Worm (Caenorhabditis elegans) whole organism, late embryonic: Measurements from ENCODE around the gene K11H12.10.

Experiments used
- C38D4.7 ChIP-seq: fragments of 200-800 bp; sonication (Bioruptor generic); optimal IDR thresholded peaks from 2 replicates; lab custom pipeline; 2018; ENCODE audit warnings: mild to moderate bottlenecking, missing genetic modification characterization, moderate library complexity, missing compliant biosample characterization
- K02D7.2 ChIP-seq: sonication (generic microtip); optimal IDR thresholded peaks from 2 replicates; lab custom pipeline; 2017; ENCODE audit warnings: mild to moderate bottlenecking, missing genetic modification characterization, missing compliant biosample characterization
- T23F11.4 ChIP-seq: fragments of 200-800 bp; sonication (Bioruptor generic); optimal IDR thresholded peaks from 2 replicates; lab custom pipeline; 2018; ENCODE audit warnings: mild to moderate bottlenecking, missing genetic modification characterization, missing compliant biosample characterization
- Y22D7AL.16 ChIP-seq: sonication (generic microtip); optimal IDR thresholded peaks from 2 replicates; lab custom pipeline; 2016; ENCODE audit warnings: missing genetic modification characterization, missing compliant biosample characterization
- ama-1 ChIP-seq: fragments of 150-350 bp; optimal IDR thresholded peaks from 2 replicates; lab custom pipeline; 2014
- ceh-19 ChIP-seq: fragments of 200-800 bp; sonication (Bioruptor generic); optimal IDR thresholded peaks from 2 replicates; lab custom pipeline; 2018; ENCODE audit warnings: mild to moderate bottlenecking, missing genetic modification characterization, missing compliant biosample characterization
- ceh-22 ChIP-seq: sonication (generic microtip); optimal IDR thresholded peaks from 2 replicates; lab custom pipeline; 2017; ENCODE audit warnings: missing biosample characterization, missing genetic modification characterization
- ceh-31 ChIP-seq: sonication (generic microtip); optimal IDR thresholded peaks from 2 replicates; lab custom pipeline; 2016; ENCODE audit warnings: missing genetic modification characterization, missing compliant biosample characterization
- ceh-45 ChIP-seq: fragments of 200-800 bp; sonication (Bioruptor generic); IDR thresholded peaks from 2 replicates; pipeline ENCODE4 v1.3.6; 2022; ENCODE audit warnings: missing genetic modification reagents, missing genetic modification characterization, missing compliant biosample characterization
- ceh-48 ChIP-seq: sonication (generic microtip); optimal IDR thresholded peaks from 2 replicates; lab custom pipeline; 2016; ENCODE audit warnings: missing genetic modification characterization, inconsistent platforms, missing compliant biosample characterization
- ceh-6 ChIP-seq: fragments of 200-800 bp; sonication (Bioruptor generic); optimal IDR thresholded peaks from 2 replicates; lab custom pipeline; 2018; ENCODE audit warnings: mild to moderate bottlenecking, missing genetic modification characterization, missing compliant biosample characterization
- ceh-9 ChIP-seq: sonication (generic microtip); optimal IDR thresholded peaks from 2 replicates; lab custom pipeline; 2016; ENCODE audit warnings: mild to moderate bottlenecking, missing genetic modification characterization, inconsistent platforms, missing compliant biosample characterization
- dmd-4 ChIP-seq: sonication (generic microtip); optimal IDR thresholded peaks from 2 replicates; lab custom pipeline; 2016; ENCODE audit warnings: borderline replicate concordance, missing genetic modification characterization, missing compliant biosample characterization
- dve-1 ChIP-seq: sonication (generic microtip); optimal IDR thresholded peaks from 2 replicates; lab custom pipeline; 2017; ENCODE audit warnings: antibody characterized with exemption, mild to moderate bottlenecking, missing genetic modification characterization, missing compliant biosample characterization
- elt-2 ChIP-seq: sonication (generic microtip); optimal IDR thresholded peaks from 2 replicates; lab custom pipeline; 2016; ENCODE audit warnings: missing genetic modification reagents, missing genetic modification characterization, missing compliant biosample characterization
- elt-4 ChIP-seq: sonication (generic microtip); optimal IDR thresholded peaks from 2 replicates; lab custom pipeline; 2016; ENCODE audit warnings: missing genetic modification characterization, missing compliant biosample characterization
- ets-4 ChIP-seq: sonication (generic microtip); optimal IDR thresholded peaks from 2 replicates; lab custom pipeline; 2016; ENCODE audit warnings: missing genetic modification characterization, missing compliant biosample characterization
- eyg-1 ChIP-seq: sonication (generic microtip); optimal IDR thresholded peaks from 2 replicates; lab custom pipeline; 2016; ENCODE audit warnings: missing genotype, missing genetic modification characterization, missing compliant biosample characterization
- fax-1 ChIP-seq: sonication (generic microtip); optimal IDR thresholded peaks from 2 replicates; lab custom pipeline; 2016; ENCODE audit warnings: missing genotype, missing genetic modification characterization, missing compliant biosample characterization
- fkh-6 ChIP-seq: sonication (generic microtip); optimal IDR thresholded peaks from 2 replicates; lab custom pipeline; 2016; ENCODE audit warnings: missing genetic modification characterization, missing compliant biosample characterization
- gmeb-2 ChIP-seq: sonication (generic microtip); optimal IDR thresholded peaks from 2 replicates; lab custom pipeline; 2016; ENCODE audit warnings: missing genetic modification characterization, inconsistent platforms, missing compliant biosample characterization
- hlh-13 ChIP-seq: fragments of 200-800 bp; sonication (Bioruptor generic); optimal IDR thresholded peaks from 2 replicates; lab custom pipeline; 2018; ENCODE audit warnings: mild to moderate bottlenecking, missing genetic modification characterization, missing compliant biosample characterization
- hlh-30 ChIP-seq: sonication (generic microtip); optimal IDR thresholded peaks from 2 replicates; lab custom pipeline; 2017; ENCODE audit warnings: antibody characterized with exemption, missing genetic modification characterization, missing compliant biosample characterization; ENCODE audit not compliant: insufficient read depth
- hlh-6 ChIP-seq: sonication (generic microtip); optimal IDR thresholded peaks from 2 replicates; lab custom pipeline; 2016; ENCODE audit warnings: missing genotype, missing genetic modification characterization, missing compliant biosample characterization
- hlh-8 ChIP-seq: sonication (generic microtip); optimal IDR thresholded peaks from 2 replicates; lab custom pipeline; 2016; ENCODE audit warnings: missing genotype, missing genetic modification characterization, missing compliant biosample characterization
- nhr-11 ChIP-seq: fragments of 150-350 bp; optimal IDR thresholded peaks from 2 replicates; lab custom pipeline; 2014; ENCODE audit warnings: missing biosample characterization, missing genetic modification characterization
- nhr-232 ChIP-seq: sonication (generic microtip); optimal IDR thresholded peaks from 2 replicates; lab custom pipeline; 2016; ENCODE audit warnings: missing genetic modification characterization, missing compliant biosample characterization
- npax-4 ChIP-seq: sonication (generic microtip); optimal IDR thresholded peaks from 2 replicates; lab custom pipeline; 2016; ENCODE audit warnings: missing genetic modification characterization, missing compliant biosample characterization
- pha-2 ChIP-seq: sonication (generic microtip); optimal IDR thresholded peaks from 2 replicates; lab custom pipeline; 2017; ENCODE audit warnings: mild to moderate bottlenecking, missing genetic modification characterization, missing compliant biosample characterization
- pqm-1 ChIP-seq: sonication (generic microtip); optimal IDR thresholded peaks from 2 replicates; lab custom pipeline; 2016; ENCODE audit warnings: missing genetic modification characterization, missing compliant biosample characterization
- pros-1 ChIP-seq: fragments of 150-350 bp; optimal IDR thresholded peaks from 2 replicates; lab custom pipeline; 2014; ENCODE audit warnings: missing biosample characterization, missing genetic modification reagents, missing genetic modification characterization
- ref-2 ChIP-seq: sonication (generic microtip); optimal IDR thresholded peaks from 2 replicates; lab custom pipeline; 2016; ENCODE audit warnings: missing genetic modification characterization, missing compliant biosample characterization
- sdc-2 ChIP-seq: sonication (generic microtip); optimal IDR thresholded peaks from 2 replicates; lab custom pipeline; 2016; ENCODE audit warnings: missing genotype, missing genetic modification characterization, missing compliant biosample characterization
- sox-4 ChIP-seq: sonication (generic microtip); optimal IDR thresholded peaks from 2 replicates; lab custom pipeline; 2017; ENCODE audit warnings: mild to moderate bottlenecking, missing genetic modification characterization, inconsistent platforms, missing compliant biosample characterization
- tbx-2 ChIP-seq: sonication (generic microtip); optimal IDR thresholded peaks from 2 replicates; lab custom pipeline; 2016; ENCODE audit warnings: missing genetic modification characterization, missing compliant biosample characterization
- tbx-7 ChIP-seq: sonication (generic microtip); optimal IDR thresholded peaks from 2 replicates; lab custom pipeline; 2016; ENCODE audit warnings: missing genotype, missing genetic modification characterization, missing compliant biosample characterization
- unc-3 ChIP-seq, 2 experiments: fragments of 200-800 bp in 1 of 2; sonication (Bioruptor generic) in 1 of 2; sonication (generic microtip) in 1 of 2; conservative IDR thresholded peaks in 1 of 2; optimal IDR thresholded peaks in 1 of 2; 2 replicates each; pipeline versions ENCODE4 v1.3.6 to Lab custom; 2016 to 2022; ENCODE audit warnings: missing compliant biosample characterization in 2 of 2, missing genetic modification characterization in 2 of 2, missing genetic modification reagents in 1 of 2
- unc-42 ChIP-seq: sonication (generic microtip); optimal IDR thresholded peaks from 2 replicates; lab custom pipeline; 2016; ENCODE audit warnings: missing genotype, missing genetic modification characterization, missing compliant biosample characterization
- unc-86 ChIP-seq: sonication (generic microtip); optimal IDR thresholded peaks from 2 replicates; lab custom pipeline; 2016; ENCODE audit warnings: missing genetic modification characterization, missing compliant biosample characterization
- zip-5 ChIP-seq: sonication (generic microtip); optimal IDR thresholded peaks from 2 replicates; lab custom pipeline; 2016; ENCODE audit warnings: missing genetic modification characterization, missing compliant biosample characterization
- ztf-16 ChIP-seq: sonication (generic microtip); optimal IDR thresholded peaks from 2 replicates; lab custom pipeline; 2017; ENCODE audit warnings: missing genetic modification characterization, missing compliant biosample characterization

Gene K11H12.10

ce11 chrIV:675471-676159 is at the start of gene K11H12.10, which contains the start of gene K11H12.4:
K11H12.10 (plus strand) TSS chrIV:676075.
K11H12.4 (minus strand) TSS chrIV:675883.
- TF ChIP-seq ceh-9 (tag; lab: Kevin White, UChicago) (no peak), sdc-2 (no peak), tbx-7 (tag; lab: Kevin White, UChicago) (no peak), ceh-22 (tag; lab: Kevin White, UChicago) (no peak), K02D7.2 (tag; lab: Kevin White, UChicago) (no peak), pqm-1 (tag; lab: Kevin White, UChicago) (no peak), unc-42 (no peak), Y22D7AL.16 (no peak), C38D4.7 (GFP tag; lab: Kevin White, UChicago) (no peak), gmeb-2 (tag; lab: Kevin White, UChicago) (no peak), fax-1 (tag; lab: Kevin White, UChicago) (no peak), hlh-30 (no peak), elt-4 (tag; lab: Kevin White, UChicago) (no peak), nhr-11 (tag; lab: Kevin White, UChicago) (no peak), pros-1 (tag; lab: Kevin White, UChicago) (no peak), T23F11.4 (GFP tag; lab: Kevin White, UChicago) (no peak), ceh-19 (GFP tag; lab: Kevin White, UChicago) (no peak), dve-1 (tag; lab: Kevin White, UChicago) (no peak), ceh-48 (no peak), ets-4 (tag; lab: Kevin White, UChicago) (no peak)

ce11 chrIV:627237-627636 is 48.6 kb upstream of the K11H12.10 start, which contains the start of gene nhr-76:
nhr-76 (plus strand) TSS chrIV:627537.
- TF ChIP-seq elt-2 (no peak), ref-2 (tag; lab: Kevin White, UChicago) (no peak), unc-3 (GFP tag; conservative IDR thresholded peaks at IDR 0.05; lab: Robert Waterston, UW) (no peak), unc-3 (tag; optimal IDR thresholded peaks at IDR 0.05; lab: Kevin White, UChicago) (no peak), eyg-1 (tag; lab: Kevin White, UChicago) (no peak), pha-2 (tag; lab: Kevin White, UChicago) (no peak), ceh-6 (GFP tag; lab: Kevin White, UChicago) (no peak), ama-1 (lab: Kevin White, UChicago) (no peak), hlh-6 (tag; lab: Kevin White, UChicago) (no peak), fax-1 (tag; lab: Kevin White, UChicago) (no peak), ceh-22 (tag; lab: Kevin White, UChicago) (no peak), sdc-2 (no peak), hlh-8 (tag; lab: Kevin White, UChicago) (no peak), nhr-11 (tag; lab: Kevin White, UChicago) (no peak), npax-4 (tag; lab: Kevin White, UChicago) (no peak), C38D4.7 (GFP tag; lab: Kevin White, UChicago) (no peak), fkh-6 (tag; lab: Kevin White, UChicago) (no peak), hlh-13 (GFP tag; lab: Kevin White, UChicago) (no peak), unc-86 (tag; lab: Kevin White, UChicago) (no peak)

DNA sequence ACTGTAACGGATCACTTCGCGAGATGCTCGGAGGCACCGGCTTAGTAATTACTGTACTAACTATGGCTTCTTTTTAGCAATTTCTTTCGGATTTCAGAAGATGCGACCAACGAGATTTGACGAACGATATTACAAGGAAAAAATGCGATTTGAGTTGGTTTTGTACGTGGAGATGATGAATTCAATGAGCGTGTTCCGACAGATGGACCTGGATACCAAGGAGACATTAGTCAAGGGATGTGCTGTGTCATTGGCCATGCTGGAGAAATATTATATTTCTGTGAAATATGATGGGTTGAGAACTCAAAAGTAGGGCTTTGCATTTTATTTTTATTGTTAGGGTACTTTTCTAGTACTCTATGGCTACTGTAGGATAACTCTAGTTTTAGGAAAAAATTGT is 45.3 kb upstream of the K11H12.10 start:
- TF ChIP-seq hlh-8 (tag; lab: Kevin White, UChicago) (no peak), nhr-232 (tag; lab: Kevin White, UChicago) (no peak), zip-5 (tag; lab: Kevin White, UChicago) (no peak), ceh-22 (tag; lab: Kevin White, UChicago) (no peak), sox-4 (no peak), ceh-45 (GFP tag; lab: Robert Waterston, UW) (no peak), tbx-2 (no peak), dmd-4 (no peak), ztf-16 (tag; lab: Kevin White, UChicago) (no peak), pha-2 (tag; lab: Kevin White, UChicago) (no peak), ceh-31 (no peak), gmeb-2 (tag; lab: Kevin White, UChicago) (no peak)
